Fruit fly (Drosophila melanogaster): ENCODE results near the gene ND-20L.

ND-20L gene

dm6 chr3R:29556003-29556467 lies 40.5 kb downstream of the ND-20L start, which contains the start of gene Dr:
Gene Dr (plus strand): TSS chr3R:29556386.
- TF ChIP-seq pan (optimal IDR thresholded peaks at IDR 0.05) = no peak
- TF ChIP-seq EcR (GFP tag; optimal IDR thresholded peaks at IDR 0.05) = no peak
- TF ChIP-seq CG8478 (optimal IDR thresholded peaks at IDR 0.05) = peak; percentile 98
- peak; percentile 54 for TF ChIP-seq Dll (optimal IDR thresholded peaks at IDR 0.05)

- TF ChIP-seq usp (GFP tag; optimal IDR thresholded peaks at IDR 0.05) (no peak), psq (optimal IDR thresholded peaks at IDR 0.05) (no peak), CG8478 (optimal IDR thresholded peaks at IDR 0.05) (no peak), pan (optimal IDR thresholded peaks at IDR 0.05) (no peak), EcR (GFP tag; optimal IDR thresholded peaks at IDR 0.05) (no peak), Dll (optimal IDR thresholded peaks at IDR 0.05) (no peak)
These were observed 42.0 kb downstream of the ND-20L start for dm6 chr3R:29557555-29557954.

dm6 chr3R:29559444-29559976 lies 44.0 kb downstream of the ND-20L start:
- no peak for TF ChIP-seq Dll (optimal IDR thresholded peaks at IDR 0.05)
- TF ChIP-seq usp (GFP tag; optimal IDR thresholded peaks at IDR 0.05) = no peak
- TF ChIP-seq pan (optimal IDR thresholded peaks at IDR 0.05) = no peak
- TF ChIP-seq CG8478 (optimal IDR thresholded peaks at IDR 0.05) = no peak
- no peak for TF ChIP-seq psq (optimal IDR thresholded peaks at IDR 0.05)
- no peak for TF ChIP-seq EcR (GFP tag; optimal IDR thresholded peaks at IDR 0.05)

dm6 chr3R:29560418-29560817 lies 44.9 kb downstream of the ND-20L start:
- no peak for TF ChIP-seq usp (GFP tag; optimal IDR thresholded peaks at IDR 0.05)
- TF ChIP-seq EcR (GFP tag; optimal IDR thresholded peaks at IDR 0.05) = no peak
- TF ChIP-seq Dll (optimal IDR thresholded peaks at IDR 0.05) = no peak
- no peak for TF ChIP-seq pan (optimal IDR thresholded peaks at IDR 0.05)
- no peak for TF ChIP-seq CG8478 (optimal IDR thresholded peaks at IDR 0.05)
- no peak for TF ChIP-seq psq (optimal IDR thresholded peaks at IDR 0.05)

dm6 chr3R:29562579-29562978 lies 47.1 kb downstream of the ND-20L start:
- no peak for TF ChIP-seq pan (optimal IDR thresholded peaks at IDR 0.05)
- no peak for TF ChIP-seq usp (GFP tag; optimal IDR thresholded peaks at IDR 0.05)
- TF ChIP-seq psq (optimal IDR thresholded peaks at IDR 0.05) = no peak
- no peak for TF ChIP-seq CG8478 (optimal IDR thresholded peaks at IDR 0.05)
- TF ChIP-seq Dll (optimal IDR thresholded peaks at IDR 0.05) = no peak
- TF ChIP-seq EcR (GFP tag; optimal IDR thresholded peaks at IDR 0.05) = no peak

dm6 chr3R:29565744-29566143 lies 50.2 kb downstream of the ND-20L start:
- TF ChIP-seq CG8478 (optimal IDR thresholded peaks at IDR 0.05) = no peak
- TF ChIP-seq usp (GFP tag; optimal IDR thresholded peaks at IDR 0.05) = no peak

All from whole organism.